Fruit fly (Drosophila melanogaster) whole organism, embryonic: Measurements from ENCODE around the gene anne.

Experiments used
- Ada2b ChIP-seq: fragments of 200-800 bp; sonication (Bioruptor generic); IDR thresholded peaks from 2 replicates; pipeline ENCODE4 v1.3.6; 2022; ENCODE audit warnings: missing biosample characterization, missing genetic modification characterization
- B-H2 ChIP-seq: fragments of 200-800 bp; sonication (Bioruptor generic); optimal IDR thresholded peaks from 2 replicates; lab custom pipeline; 2018; ENCODE audit warnings: missing biosample characterization, mild to moderate bottlenecking, missing genetic modification characterization
- BEAF-32 ChIP-seq: fragments of 200-800 bp; sonication (Bioruptor generic); optimal IDR thresholded peaks from 3 replicates; lab custom pipeline; 2017; ENCODE audit warnings: missing biosample characterization, missing genetic modification characterization, mild to moderate bottlenecking, moderate library complexity, missing genetic modification reagents
- CG10274 ChIP-seq: fragments of 200-800 bp; sonication (Bioruptor generic); optimal IDR thresholded peaks from 3 replicates; lab custom pipeline; 2017; ENCODE audit warnings: missing biosample characterization, mild to moderate bottlenecking, missing genetic modification characterization
- CG12769 ChIP-seq: fragments of 200-800 bp; sonication (Bioruptor generic); optimal IDR thresholded peaks from 2 replicates; lab custom pipeline; 2019; ENCODE audit warnings: missing biosample characterization, mild to moderate bottlenecking, missing genetic modification characterization, moderate library complexity
- CG2712 ChIP-seq: fragments of 200-800 bp; optimal IDR thresholded peaks from 3 replicates; lab custom pipeline; 2019; ENCODE audit warnings: missing biosample characterization, mild to moderate bottlenecking, missing genetic modification characterization, moderate library complexity
- CG30403 ChIP-seq: fragments of 200-800 bp; sonication (Bioruptor generic); optimal IDR thresholded peaks from 3 replicates; lab custom pipeline; 2016; ENCODE audit warnings: missing biosample characterization, missing genetic modification characterization
- CG31441 ChIP-seq: fragments of 200-800 bp; sonication (Bioruptor generic); IDR thresholded peaks from 2 replicates; pipeline ENCODE4 v1.3.6; 2022; ENCODE audit warnings: missing biosample characterization, missing genetic modification characterization
- CG32532 ChIP-seq: fragments of 200-800 bp; sonication (Bioruptor generic); IDR thresholded peaks from 2 replicates; pipeline ENCODE4 v1.3.6; 2022; ENCODE audit warnings: missing biosample characterization, missing genetic modification characterization
- CG33213 ChIP-seq: fragments of 200-800 bp; sonication (Bioruptor generic); optimal IDR thresholded peaks from 3 replicates; lab custom pipeline; 2016; ENCODE audit warnings: missing biosample characterization, missing genetic modification characterization
- CG3407 ChIP-seq: fragments of 200-800 bp; sonication (Bioruptor generic); optimal IDR thresholded peaks from 2 replicates; lab custom pipeline; 2018; ENCODE audit warnings: missing biosample characterization, mild to moderate bottlenecking, missing genetic modification characterization
- CG3838 ChIP-seq: fragments of 200-800 bp; sonication (Bioruptor generic); optimal IDR thresholded peaks from 3 replicates; lab custom pipeline; 2016; ENCODE audit warnings: missing biosample characterization, missing genetic modification characterization
- CG43689 ChIP-seq: fragments of 200-800 bp; sonication (Bioruptor generic); IDR thresholded peaks from 2 replicates; pipeline ENCODE4 v1.3.6; 2022; ENCODE audit warnings: missing biosample characterization, missing genetic modification characterization
- CG7357 ChIP-seq: fragments of 200-800 bp; sonication (Bioruptor generic); IDR thresholded peaks from 3 replicates; pipeline ENCODE4 v1.3.6; 2022; ENCODE audit warnings: missing biosample characterization, missing genetic modification characterization
- CG8290 ChIP-seq, 3 experiments: fragments of 200-800 bp; sonication (Bioruptor generic); optimal IDR thresholded peaks; 2 replicates each; lab custom pipeline; 2016 to 2019; ENCODE audit warnings: missing biosample characterization in 3 of 3, missing genetic modification characterization in 3 of 3, mild to moderate bottlenecking in 2 of 3, moderate library complexity in 1 of 3
- CG9797 ChIP-seq: fragments of 200-800 bp; sonication (Bioruptor generic); optimal IDR thresholded peaks from 3 replicates; lab custom pipeline; 2018; ENCODE audit warnings: missing biosample characterization, mild to moderate bottlenecking, missing genetic modification characterization
- Dip3 ChIP-seq: fragments of 200-800 bp; sonication (Bioruptor generic); optimal IDR thresholded peaks from 3 replicates; lab custom pipeline; 2016; ENCODE audit warnings: missing biosample characterization, missing genetic modification characterization
- Fer3 ChIP-seq: fragments of 200-800 bp; sonication (Bioruptor generic); optimal IDR thresholded peaks from 2 replicates; lab custom pipeline; 2018; ENCODE audit warnings: missing biosample characterization, mild to moderate bottlenecking, missing genetic modification characterization, moderate library complexity
- Hand ChIP-seq: fragments of 200-800 bp; sonication (Bioruptor generic); optimal IDR thresholded peaks from 2 replicates; lab custom pipeline; 2017; ENCODE audit warnings: mild to moderate bottlenecking, missing biosample characterization, missing genetic modification reagents, missing genetic modification characterization
- Hr3 ChIP-seq: fragments of 200-800 bp; sonication (Bioruptor generic); optimal IDR thresholded peaks from 3 replicates; lab custom pipeline; 2016; ENCODE audit warnings: missing biosample characterization, missing genetic modification characterization
- Hr78 ChIP-seq, 2 experiments: fragments of 200-800 bp in 1 of 2; fragments of >200 bp in 1 of 2; sonication (Bioruptor generic) in 1 of 2; optimal IDR thresholded peaks; 2 replicates each; lab custom pipeline; 2017 to 2019; ENCODE audit warnings: missing biosample characterization in 2 of 2, missing genetic modification characterization in 2 of 2, mild to moderate bottlenecking in 1 of 2, moderate library complexity in 1 of 2
- Lpt ChIP-seq: fragments of >200 bp; optimal IDR thresholded peaks from 2 replicates; lab custom pipeline; 2018; ENCODE audit warnings: missing biosample characterization, missing genetic modification characterization
- MBD-R2 ChIP-seq: fragments of 200-800 bp; sonication (Bioruptor generic); IDR thresholded peaks from 2 replicates; pipeline ENCODE4 v1.3.6; 2022; ENCODE audit warnings: missing biosample characterization, missing genetic modification characterization
- Nf-YA ChIP-seq: fragments of 200-800 bp; sonication (Bioruptor generic); IDR thresholded peaks from 2 replicates; pipeline ENCODE4 v1.3.6; 2022; ENCODE audit warnings: missing biosample characterization, missing genetic modification characterization
- Sry-β ChIP-seq: fragments of 200-800 bp; sonication (Bioruptor generic); optimal IDR thresholded peaks from 2 replicates; lab custom pipeline; 2018; ENCODE audit warnings: missing biosample characterization, mild to moderate bottlenecking, missing genetic modification characterization, moderate library complexity
- Sry-δ ChIP-seq: fragments of 200-800 bp; sonication (Bioruptor generic); optimal IDR thresholded peaks from 2 replicates; lab custom pipeline; 2016; ENCODE audit warnings: missing biosample characterization, missing genetic modification characterization
- YL-1 ChIP-seq: fragments of 200-800 bp; sonication (Bioruptor generic); optimal IDR thresholded peaks from 3 replicates; lab custom pipeline; 2017; ENCODE audit warnings: missing biosample characterization, mild to moderate bottlenecking, missing genetic modification characterization
- ac ChIP-seq: fragments of 200-800 bp; sonication (Bioruptor generic); optimal IDR thresholded peaks from 3 replicates; lab custom pipeline; 2017; ENCODE audit warnings: missing biosample characterization, mild to moderate bottlenecking, missing genetic modification characterization
- aop ChIP-seq: fragments of 200-800 bp; sonication (Bioruptor generic); IDR thresholded peaks from 2 replicates; pipeline ENCODE4 v1.3.6; 2022; ENCODE audit warnings: missing biosample characterization, missing genetic modification characterization
- br ChIP-seq: fragments of >200 bp; optimal IDR thresholded peaks from 2 replicates; lab custom pipeline; 2017
- bsh ChIP-seq, 2 experiments: fragments of 200-800 bp; sonication (Bioruptor generic); optimal IDR thresholded peaks; 2 replicates each; lab custom pipeline; 2017 to 2018; ENCODE audit warnings: mild to moderate bottlenecking in 2 of 2, missing biosample characterization in 2 of 2, missing genetic modification characterization in 2 of 2, moderate library complexity in 1 of 2
- chinmo ChIP-seq: fragments of 200-800 bp; sonication (Bioruptor generic); IDR thresholded peaks from 4 replicates; pipeline ENCODE4 v1.3.6; 2022; ENCODE audit warnings: missing biosample characterization, missing genetic modification characterization; ENCODE audit not compliant: partially characterized antibody
- corto ChIP-seq: fragments of 200-800 bp; sonication (Bioruptor generic); optimal IDR thresholded peaks from 2 replicates; lab custom pipeline; 2016; ENCODE audit warnings: missing biosample characterization, mild to moderate bottlenecking, missing genetic modification characterization, moderate library complexity
- disco-r ChIP-seq: fragments of 200-800 bp; sonication (Bioruptor generic); optimal IDR thresholded peaks from 2 replicates; lab custom pipeline; 2016; ENCODE audit warnings: missing biosample characterization, missing genetic modification characterization
- esg ChIP-seq: fragments of 200-800 bp; sonication (Bioruptor generic); conservative IDR thresholded peaks from 2 replicates; pipeline ENCODE4 v1.3.6; 2022; ENCODE audit warnings: missing biosample characterization, missing genetic modification characterization
- fd64A ChIP-seq: fragments of 200-800 bp; sonication (Bioruptor generic); optimal IDR thresholded peaks from 3 replicates; lab custom pipeline; 2018; ENCODE audit warnings: missing biosample characterization, mild to moderate bottlenecking, missing genetic modification characterization
- fu2 ChIP-seq: fragments of 200-800 bp; sonication (Bioruptor generic); optimal IDR thresholded peaks from 2 replicates; lab custom pipeline; 2016; ENCODE audit warnings: missing biosample characterization, missing genetic modification characterization
- gcm2 ChIP-seq: fragments of 200-800 bp; sonication (Bioruptor generic); optimal IDR thresholded peaks from 2 replicates; lab custom pipeline; 2016; ENCODE audit warnings: missing biosample characterization, missing genetic modification characterization
- gem ChIP-seq: fragments of 200-800 bp; sonication (Bioruptor generic); optimal IDR thresholded peaks from 2 replicates; lab custom pipeline; 2019; ENCODE audit warnings: missing biosample characterization, mild to moderate bottlenecking, missing genetic modification characterization, moderate library complexity
- grn ChIP-seq: fragments of 200-800 bp; sonication (Bioruptor generic); optimal IDR thresholded peaks from 3 replicates; lab custom pipeline; 2017; ENCODE audit warnings: missing biosample characterization, missing genetic modification characterization
- gsb ChIP-seq: fragments of 200-800 bp; sonication (Bioruptor generic); IDR thresholded peaks from 2 replicates; pipeline ENCODE4 v1.3.6; 2022; ENCODE audit warnings: missing biosample characterization, missing genetic modification characterization
- kni ChIP-seq: fragments of 200-800 bp; sonication (Bioruptor generic); optimal IDR thresholded peaks from 3 replicates; lab custom pipeline; 2017; ENCODE audit warnings: mild to moderate bottlenecking, missing biosample characterization, missing genetic modification reagents, missing genetic modification characterization
- mam ChIP-seq: fragments of 200-800 bp; sonication (Bioruptor generic); optimal IDR thresholded peaks from 3 replicates; lab custom pipeline; 2016; ENCODE audit warnings: missing biosample characterization, missing genetic modification characterization
- oc ChIP-seq: fragments of 200-800 bp; sonication (Bioruptor generic); optimal IDR thresholded peaks from 2 replicates; lab custom pipeline; 2018; ENCODE audit warnings: missing biosample characterization, mild to moderate bottlenecking, missing genetic modification characterization, moderate library complexity
- prd ChIP-seq, 3 experiments: fragments of >200 bp in 2 of 3; fragments of 200-800 bp in 1 of 3; sonication (Bioruptor generic) in 1 of 3; optimal IDR thresholded peaks in 2 of 3; IDR thresholded peaks in 1 of 3; 2 replicates in 2 of 3; 3 replicates in 1 of 3; pipeline versions ENCODE4 v1.3.6 to Lab custom; 2017 to 2022; ENCODE audit warnings: missing biosample characterization in 1 of 3, missing genetic modification characterization in 1 of 3
- ssp ChIP-seq: fragments of 200-800 bp; sonication (Bioruptor generic); IDR thresholded peaks from 2 replicates; pipeline ENCODE4 v1.3.6; 2022; ENCODE audit warnings: missing biosample characterization, missing genetic modification characterization
- vnd ChIP-seq: fragments of 200-800 bp; sonication (Bioruptor generic); IDR thresholded peaks from 3 replicates; pipeline ENCODE4 v1.3.6; 2022; ENCODE audit warnings: missing biosample characterization, missing genetic modification characterization; ENCODE audit not compliant: partially characterized antibody
- zen ChIP-seq: fragments of 200-800 bp; sonication (Bioruptor generic); optimal IDR thresholded peaks from 3 replicates; lab custom pipeline; 2018; ENCODE audit warnings: missing biosample characterization, mild to moderate bottlenecking, missing genetic modification characterization, moderate library complexity

Gene anne

dm6 chr4:179062-179919 lies 47.3 kb downstream of the anne start, which contains the start of gene Arl4 (continued):
- TF ChIP-seq grn (GFP tag; lab: Kevin White, UChicago) (no peak), bsh (GFP tag; optimal IDR thresholded peaks at IDR 0.05; lab: Kevin White, UChicago) (no peak), zen (tag; lab: Kevin White, UChicago) (peak; percentile 48), MBD-R2 (GFP tag; lab: Robert Waterston, UW) (peak; percentile 31), corto (GFP tag; lab: Kevin White, UChicago) (no peak), CG3407 (no peak), ssp (GFP tag; lab: Robert Waterston, UW) (peak; percentile 99), CG7357 (GFP tag; lab: Robert Waterston, UW) (peak; percentile 98), Fer3 (peak; percentile 22), Sry-δ (GFP tag; lab: Kevin White, UChicago) (peak; percentile 65), kni (GFP tag; lab: Kevin White, UChicago) (peak; percentile 57), YL-1 (GFP tag; lab: Kevin White, UChicago) (no peak), CG43689 (GFP tag; lab: Robert Waterston, UW) (no peak), CG30403 (GFP tag; lab: Kevin White, UChicago) (peak; percentile 5), CG9797 (GFP tag; lab: Kevin White, UChicago) (no peak), CG12769 (peak; percentile 33), Dip3 (GFP tag; lab: Kevin White, UChicago) (peak; percentile 16), CG3838 (GFP tag; lab: Kevin White, UChicago) (no peak), gsb (GFP tag; lab: Robert Waterston, UW) (no peak), CG8290 (GFP tag; optimal IDR thresholded peaks at IDR 0.05; lab: Kevin White, UChicago) (peak; percentile 78), CG8290 (tag; optimal IDR thresholded peaks at IDR 0.05; lab: Kevin White, UChicago) (peak; percentile 69 to 92), Hr78 (GFP tag; optimal IDR thresholded peaks at IDR 0.05; lab: Kevin White, UChicago) (peak in 1 of 2 experiments; percentile 15), CG2712 (tag; lab: Kevin White, UChicago) (peak; percentile 3), br (lab: Kevin White, UChicago) (no peak), disco-r (GFP tag; lab: Kevin White, UChicago) (no peak), Lpt (GFP tag; lab: Kevin White, UChicago) (no peak), prd (optimal IDR thresholded peaks at IDR 0.05; lab: Kevin White, UChicago) (no peak), prd (GFP tag; IDR thresholded peaks at IDR 0.05; lab: Robert Waterston, UW) (no peak), fd64A (no peak), gcm2 (GFP tag; lab: Kevin White, UChicago) (no peak), CG10274 (GFP tag; lab: Kevin White, UChicago) (no peak), gem (peak; percentile 17), ac (GFP tag; lab: Kevin White, UChicago) (no peak), CG33213 (GFP tag; lab: Kevin White, UChicago) (peak; percentile 25), chinmo (GFP tag; lab: Robert Waterston, UW) (no peak), CG32532 (no peak), Hand (no peak), aop (no peak), BEAF-32 (GFP tag; lab: Kevin White, UChicago) (peak; percentile 63), Hr3 (GFP tag; lab: Kevin White, UChicago) (no peak), B-H2 (GFP tag; lab: Kevin White, UChicago) (peak; percentile 25), oc (tag; lab: Kevin White, UChicago) (no peak), Ada2b (GFP tag; lab: Robert Waterston, UW) (no peak), vnd (GFP tag; lab: Robert Waterston, UW) (no peak), fu2 (GFP tag; lab: Kevin White, UChicago) (peak; percentile 36), mam (GFP tag; lab: Kevin White, UChicago) (peak; percentile 26), Sry-β (GFP tag; lab: Kevin White, UChicago) (peak; percentile 47), CG31441 (GFP tag; lab: Robert Waterston, UW) (0 out of 2 replicates have a peak, but pooled peaks have one; percentile 36), esg (GFP tag; lab: Robert Waterston, UW) (no peak), Nf-YA (GFP tag; lab: Robert Waterston, UW) (no peak)
